Worm (Caenorhabditis elegans) whole organism, L4/young adult: Measurements from ENCODE around the gene casy-1.
A peak's percentile ranks its signal among the peaks of the same experiment; 100 is the strongest.

Source experiments
- W03F9.2 ChIP-seq: fragments of 150-350 bp; optimal IDR thresholded peaks from 2 replicates; lab custom pipeline; 2014; ENCODE audit warnings: missing biosample characterization, missing genetic modification characterization
- dao-5 ChIP-seq: sonication (generic microtip); optimal IDR thresholded peaks from 2 replicates; lab custom pipeline; 2016; ENCODE audit warnings: missing genotype, missing genetic modification characterization, moderate library complexity, missing compliant biosample characterization
- him-1 ChIP-seq: sonication (generic microtip); optimal IDR thresholded peaks from 2 replicates; lab custom pipeline; 2016; ENCODE audit warnings: missing genotype, missing genetic modification reagents, missing genetic modification characterization, missing compliant biosample characterization

The casy-1 gene

ce11 chrII:5931904-5932764, 24.3 kb downstream of the casy-1 start:
- TF ChIP-seq him-1 (no peak), dao-5 (tag; lab: Kevin White, UChicago) (no peak), W03F9.2 (tag; lab: Kevin White, UChicago) (no peak)

DNA sequence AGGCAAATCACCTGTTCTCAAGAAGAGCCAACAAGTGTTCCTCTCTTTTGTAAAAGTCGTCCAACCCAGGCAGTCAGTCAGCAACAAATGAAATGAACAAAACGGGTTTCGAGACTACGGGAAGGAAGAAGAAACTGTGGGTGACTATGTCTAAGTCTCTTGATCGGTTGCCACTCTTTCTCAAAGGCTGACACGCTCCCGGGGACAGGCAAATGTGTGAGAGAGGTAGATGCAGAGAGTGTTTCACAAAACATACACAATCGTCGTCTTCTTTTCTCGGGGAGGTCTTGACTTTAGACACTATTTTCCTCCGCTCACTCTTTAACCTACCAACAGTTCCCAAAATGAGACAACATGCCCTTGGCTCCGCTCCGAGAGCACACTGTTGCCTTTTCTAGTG, 25.4 kb downstream of the casy-1 start:
- TF ChIP-seq him-1 (no peak), dao-5 (tag; lab: Kevin White, UChicago) (peak; percentile 25)

ce11 chrII:5930095-5930653, 26.3 kb downstream of the casy-1 start:
- TF ChIP-seq W03F9.2 (tag; lab: Kevin White, UChicago) (peak; percentile 55), him-1 (no peak)

ce11 chrII:5928502-5928901, 28.0 kb downstream of the casy-1 start, which contains the start of gene egl-44:
Gene egl-44, plus strand, starts transcription at chrII:5928802.
- no peak for TF ChIP-seq him-1
- no peak for TF ChIP-seq W03F9.2 (tag; lab: Kevin White, UChicago)
- TF ChIP-seq dao-5 (tag; lab: Kevin White, UChicago) = no peak

DNA sequence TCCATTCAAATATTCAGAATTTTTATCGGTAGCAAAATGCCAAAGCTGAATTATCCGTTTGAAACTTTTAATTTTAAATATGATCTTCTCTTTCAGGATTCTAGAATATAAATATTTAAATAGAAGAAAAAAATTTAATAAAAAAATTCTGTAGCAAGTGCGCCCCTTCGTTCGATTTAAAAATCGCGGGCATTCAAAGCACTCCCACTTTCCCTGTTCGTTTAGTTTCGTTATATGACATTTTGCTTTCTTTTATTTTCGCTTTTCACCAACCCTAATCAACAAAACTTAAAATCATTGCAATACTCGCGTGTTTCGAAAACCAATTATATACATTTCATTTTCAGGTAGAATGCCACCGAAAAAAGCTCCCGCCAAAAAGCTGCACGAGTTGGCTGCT, 34.9 kb downstream of the casy-1 start, which contains the start of gene vrk-1:
TSS of gene vrk-1 (plus strand) at position 348 of the 400 bp plus-strand sequence.
- TF ChIP-seq dao-5 (tag; lab: Kevin White, UChicago) = no peak
- TF ChIP-seq W03F9.2 (tag; lab: Kevin White, UChicago) = no peak
- TF ChIP-seq him-1 = no peak

DNA sequence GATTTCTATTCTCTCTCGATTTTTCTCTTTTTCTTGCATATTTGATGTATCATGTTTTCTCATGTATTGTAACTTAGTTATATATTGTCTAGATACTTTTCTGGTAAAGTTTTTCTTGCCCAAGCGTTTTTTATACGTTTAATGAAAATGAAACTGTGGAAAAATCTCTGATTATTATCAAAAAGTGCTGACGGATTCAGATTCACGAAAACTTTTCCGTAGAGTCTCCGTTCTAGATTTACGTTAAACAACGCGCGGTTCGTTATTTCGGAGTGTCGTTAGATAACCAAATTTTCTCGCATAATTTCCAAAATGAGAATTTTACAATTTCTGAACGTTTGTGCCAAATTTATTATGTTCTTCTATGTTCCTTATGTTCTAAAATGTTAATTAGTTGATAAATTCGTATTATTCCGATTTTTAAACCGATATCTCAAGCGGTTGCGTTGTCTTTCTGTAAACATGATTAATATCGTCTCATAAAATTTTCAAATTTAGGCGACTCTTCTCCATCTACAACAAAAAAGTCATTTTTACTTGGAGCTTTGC, 38.3 kb downstream of the casy-1 start, which contains the start of gene ptp-2:
TSS of gene ptp-2 (plus strand) at position 499 of the 549 bp plus-strand sequence.
- TF ChIP-seq him-1 = no peak
- no peak for TF ChIP-seq dao-5 (tag; lab: Kevin White, UChicago)
- peak; percentile 36 for TF ChIP-seq W03F9.2 (tag; lab: Kevin White, UChicago)

- TF ChIP-seq dao-5 (tag; lab: Kevin White, UChicago) (no peak), him-1 (no peak), W03F9.2 (tag; lab: Kevin White, UChicago) (no peak)
Measured at ce11 chrII:5917010-5917472, 39.4 kb downstream of the casy-1 start, which contains the start of gene frh-1. Gene frh-1, plus strand, starts transcription at chrII:5917422.

DNA sequence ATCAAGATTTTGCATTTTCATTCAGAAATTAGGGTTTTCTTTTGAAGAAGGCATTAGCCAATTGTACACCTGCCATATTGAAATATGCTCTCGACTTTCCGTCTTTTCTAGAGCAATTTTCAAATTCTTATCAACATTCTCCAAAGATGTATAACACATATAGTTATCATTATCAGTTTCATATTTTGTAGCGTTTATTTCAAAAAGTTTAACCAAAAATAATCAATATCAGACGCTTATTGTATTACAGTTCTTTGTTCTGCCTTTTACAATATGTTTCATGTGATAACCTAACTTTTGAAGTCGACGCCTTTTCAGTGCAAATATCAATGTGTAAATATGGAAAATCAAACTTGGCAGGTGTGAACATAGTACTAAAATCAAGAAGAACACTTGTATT, 42.6 kb downstream of the casy-1 start:
- TF ChIP-seq dao-5 (tag; lab: Kevin White, UChicago) (no peak), him-1 (no peak), W03F9.2 (tag; lab: Kevin White, UChicago) (no peak)

ce11 chrII:5911939-5912523, 44.5 kb downstream of the casy-1 start:
- TF ChIP-seq W03F9.2 (tag; lab: Kevin White, UChicago) = no peak
- TF ChIP-seq dao-5 (tag; lab: Kevin White, UChicago) = no peak
- no peak for TF ChIP-seq him-1

ce11 chrII:5911274-5911673, 45.2 kb downstream of the casy-1 start, which contains the start of gene cgt-3:
Gene cgt-3, plus strand, starts transcription at chrII:5911324.
- TF ChIP-seq W03F9.2 (tag; lab: Kevin White, UChicago) = no peak

DNA sequence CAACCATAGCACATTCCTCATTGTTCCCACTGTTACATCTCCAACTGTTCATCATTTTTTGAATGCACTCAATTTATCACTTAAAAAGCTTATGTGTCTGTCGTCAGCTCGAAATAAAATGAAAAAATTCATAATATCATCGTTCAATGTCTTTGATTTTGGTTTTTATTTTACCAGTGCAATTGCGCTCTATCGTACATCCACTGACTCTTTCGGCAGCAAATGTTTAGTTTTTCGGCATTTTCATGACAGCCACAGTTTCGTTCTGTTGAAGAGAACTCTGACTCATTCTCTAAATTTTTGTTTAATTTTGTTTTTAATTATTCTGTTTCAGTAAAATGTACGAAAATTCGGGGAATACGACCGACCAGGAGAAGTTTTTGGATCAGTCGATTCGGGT, 49.0 kb downstream of the casy-1 start, which contains the start of gene vps-35:
TSS of gene vps-35 (plus strand) at position 335 of the 400 bp plus-strand sequence.
- TF ChIP-seq him-1 = no peak
- no peak for TF ChIP-seq dao-5 (tag; lab: Kevin White, UChicago)
- no peak for TF ChIP-seq W03F9.2 (tag; lab: Kevin White, UChicago)

DNA sequence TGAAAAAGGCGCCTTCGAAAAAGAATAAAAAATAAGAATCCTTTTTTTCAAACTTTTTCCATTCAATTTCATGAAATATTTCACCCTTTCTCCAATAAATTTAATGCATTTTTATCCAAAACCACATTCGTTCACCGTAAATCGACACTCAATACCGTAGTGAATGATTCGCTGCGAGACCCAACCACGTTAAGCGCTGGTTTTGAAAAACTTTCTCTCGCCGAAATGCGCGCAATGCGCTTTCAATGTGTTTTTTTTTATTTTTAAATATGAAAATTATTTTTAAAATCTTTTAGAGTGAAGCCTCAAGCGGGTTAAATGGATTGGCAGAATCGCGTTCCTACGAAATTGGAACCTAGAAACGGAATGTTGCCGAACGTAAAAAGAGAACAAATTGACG, 50.2 kb downstream of the casy-1 start, which contains the start of gene F59G1.8:
TSS of gene F59G1.8 (plus strand) at position 293 of the 400 bp plus-strand sequence.
- TF ChIP-seq W03F9.2 (tag; lab: Kevin White, UChicago) = no peak
- no peak for TF ChIP-seq him-1
- no peak for TF ChIP-seq dao-5 (tag; lab: Kevin White, UChicago)

ce11 chrII:5904252-5904651, 52.2 kb downstream of the casy-1 start, which contains the start of gene tsp-18:
Gene tsp-18, plus strand, starts transcription at chrII:5904552.
- TF ChIP-seq W03F9.2 (tag; lab: Kevin White, UChicago) = no peak
- no peak for TF ChIP-seq him-1
- TF ChIP-seq dao-5 (tag; lab: Kevin White, UChicago) = no peak
